Worm (Caenorhabditis elegans) whole organism, late embryonic: ENCODE measurements around the gene pdl-1.

Source experiments
- C08G9.2 ChIP-seq: sonication (generic microtip); optimal IDR thresholded peaks from 2 replicates; lab custom pipeline; 2016; ENCODE audit warnings: mild to moderate bottlenecking, missing genetic modification characterization, moderate library complexity, missing compliant biosample characterization
- C38D4.7 ChIP-seq: fragments of 200-800 bp; sonication (Bioruptor generic); optimal IDR thresholded peaks from 2 replicates; lab custom pipeline; 2018; ENCODE audit warnings: mild to moderate bottlenecking, missing genetic modification characterization, moderate library complexity, missing compliant biosample characterization
- F13H6.1 ChIP-seq: sonication (generic microtip); optimal IDR thresholded peaks from 2 replicates; lab custom pipeline; 2016; ENCODE audit warnings: missing genetic modification characterization, missing compliant biosample characterization
- K09A11.1 ChIP-seq: sonication (generic microtip); optimal IDR thresholded peaks from 2 replicates; lab custom pipeline; 2017; ENCODE audit warnings: antibody characterized with exemption, mild to moderate bottlenecking, missing genetic modification characterization, missing compliant biosample characterization; ENCODE audit not compliant: insufficient read depth
- T23F11.4 ChIP-seq: fragments of 200-800 bp; sonication (Bioruptor generic); optimal IDR thresholded peaks from 2 replicates; lab custom pipeline; 2018; ENCODE audit warnings: mild to moderate bottlenecking, missing genetic modification characterization, missing compliant biosample characterization
- Y22D7AL.16 ChIP-seq: sonication (generic microtip); optimal IDR thresholded peaks from 2 replicates; lab custom pipeline; 2016; ENCODE audit warnings: missing genetic modification characterization, missing compliant biosample characterization
- ahr-1 ChIP-seq: sonication (generic microtip); optimal IDR thresholded peaks from 2 replicates; lab custom pipeline; 2016; ENCODE audit warnings: missing genetic modification characterization, missing compliant biosample characterization
- ama-1 ChIP-seq: fragments of 150-350 bp; optimal IDR thresholded peaks from 2 replicates; lab custom pipeline; 2014
- ceh-14 ChIP-seq: sonication (generic microtip); optimal IDR thresholded peaks from 2 replicates; lab custom pipeline; 2016; ENCODE audit warnings: missing genotype, missing genetic modification characterization, missing compliant biosample characterization
- ceh-18 ChIP-seq: sonication (generic microtip); optimal IDR thresholded peaks from 2 replicates; lab custom pipeline; 2016; ENCODE audit warnings: missing genetic modification characterization, missing compliant biosample characterization
- ceh-22 ChIP-seq: sonication (generic microtip); optimal IDR thresholded peaks from 2 replicates; lab custom pipeline; 2017; ENCODE audit warnings: missing biosample characterization, missing genetic modification characterization
- ceh-24 ChIP-seq: sonication (generic microtip); optimal IDR thresholded peaks from 2 replicates; lab custom pipeline; 2016; ENCODE audit warnings: mild to moderate bottlenecking, missing genetic modification characterization, missing compliant biosample characterization
- ceh-30 ChIP-seq: fragments of 150-350 bp; optimal IDR thresholded peaks from 2 replicates; lab custom pipeline; 2014; ENCODE audit warnings: missing biosample characterization, missing genetic modification characterization
- ceh-34 ChIP-seq: sonication (generic microtip); optimal IDR thresholded peaks from 2 replicates; lab custom pipeline; 2016; ENCODE audit warnings: mild to moderate bottlenecking, missing genetic modification characterization, missing compliant biosample characterization
- ceh-45 ChIP-seq: fragments of 200-800 bp; sonication (Bioruptor generic); IDR thresholded peaks from 2 replicates; pipeline ENCODE4 v1.3.6; 2022; ENCODE audit warnings: missing genetic modification reagents, missing genetic modification characterization, missing compliant biosample characterization
- ceh-48 ChIP-seq: sonication (generic microtip); optimal IDR thresholded peaks from 2 replicates; lab custom pipeline; 2016; ENCODE audit warnings: missing genetic modification characterization, inconsistent platforms, missing compliant biosample characterization
- ceh-6 ChIP-seq: fragments of 200-800 bp; sonication (Bioruptor generic); optimal IDR thresholded peaks from 2 replicates; lab custom pipeline; 2018; ENCODE audit warnings: mild to moderate bottlenecking, missing genetic modification characterization, missing compliant biosample characterization
- dmd-4 ChIP-seq: sonication (generic microtip); optimal IDR thresholded peaks from 2 replicates; lab custom pipeline; 2016; ENCODE audit warnings: borderline replicate concordance, missing genetic modification characterization, missing compliant biosample characterization
- dve-1 ChIP-seq: sonication (generic microtip); optimal IDR thresholded peaks from 2 replicates; lab custom pipeline; 2017; ENCODE audit warnings: antibody characterized with exemption, mild to moderate bottlenecking, missing genetic modification characterization, missing compliant biosample characterization
- elt-4 ChIP-seq: sonication (generic microtip); optimal IDR thresholded peaks from 2 replicates; lab custom pipeline; 2016; ENCODE audit warnings: missing genetic modification characterization, missing compliant biosample characterization
- ets-4 ChIP-seq: sonication (generic microtip); optimal IDR thresholded peaks from 2 replicates; lab custom pipeline; 2016; ENCODE audit warnings: missing genetic modification characterization, missing compliant biosample characterization
- eyg-1 ChIP-seq: sonication (generic microtip); optimal IDR thresholded peaks from 2 replicates; lab custom pipeline; 2016; ENCODE audit warnings: missing genotype, missing genetic modification characterization, missing compliant biosample characterization
- hlh-13 ChIP-seq: fragments of 200-800 bp; sonication (Bioruptor generic); optimal IDR thresholded peaks from 2 replicates; lab custom pipeline; 2018; ENCODE audit warnings: mild to moderate bottlenecking, missing genetic modification characterization, missing compliant biosample characterization
- hlh-30 ChIP-seq: sonication (generic microtip); optimal IDR thresholded peaks from 2 replicates; lab custom pipeline; 2017; ENCODE audit warnings: antibody characterized with exemption, missing genetic modification characterization, missing compliant biosample characterization; ENCODE audit not compliant: insufficient read depth
- hlh-6 ChIP-seq: sonication (generic microtip); optimal IDR thresholded peaks from 2 replicates; lab custom pipeline; 2016; ENCODE audit warnings: missing genotype, missing genetic modification characterization, missing compliant biosample characterization
- hlh-8 ChIP-seq: sonication (generic microtip); optimal IDR thresholded peaks from 2 replicates; lab custom pipeline; 2016; ENCODE audit warnings: missing genotype, missing genetic modification characterization, missing compliant biosample characterization
- lim-6 ChIP-seq: sonication (generic microtip); optimal IDR thresholded peaks from 2 replicates; lab custom pipeline; 2016; ENCODE audit warnings: missing genetic modification characterization, missing compliant biosample characterization
- lin-11 ChIP-seq: fragments of 200-800 bp; sonication (Bioruptor generic); optimal IDR thresholded peaks from 2 replicates; lab custom pipeline; 2018; ENCODE audit warnings: mild to moderate bottlenecking, missing genetic modification characterization, missing compliant biosample characterization
- nfya-1 ChIP-seq: sonication (generic microtip); optimal IDR thresholded peaks from 2 replicates; lab custom pipeline; 2017; ENCODE audit warnings: missing genetic modification characterization, mild to moderate bottlenecking, missing compliant biosample characterization, antibody characterized with exemption, moderate library complexity
- nhr-11 ChIP-seq: fragments of 150-350 bp; optimal IDR thresholded peaks from 2 replicates; lab custom pipeline; 2014; ENCODE audit warnings: missing biosample characterization, missing genetic modification characterization
- nhr-232 ChIP-seq: sonication (generic microtip); optimal IDR thresholded peaks from 2 replicates; lab custom pipeline; 2016; ENCODE audit warnings: missing genetic modification characterization, missing compliant biosample characterization
- npax-4 ChIP-seq: sonication (generic microtip); optimal IDR thresholded peaks from 2 replicates; lab custom pipeline; 2016; ENCODE audit warnings: missing genetic modification characterization, missing compliant biosample characterization
- odd-2 ChIP-seq: sonication (generic microtip); optimal IDR thresholded peaks from 2 replicates; lab custom pipeline; 2017; ENCODE audit warnings: antibody characterized with exemption, mild to moderate bottlenecking, missing genetic modification characterization, missing compliant biosample characterization
- pat-9 ChIP-seq: fragments of 200-800 bp; sonication (Bioruptor generic); optimal IDR thresholded peaks from 2 replicates; lab custom pipeline; 2018; ENCODE audit warnings: mild to moderate bottlenecking, missing genetic modification characterization, moderate library complexity, missing compliant biosample characterization
- pax-1 ChIP-seq: fragments of 150-350 bp; optimal IDR thresholded peaks from 2 replicates; lab custom pipeline; 2014; ENCODE audit warnings: missing biosample characterization, missing genetic modification characterization
- pha-2 ChIP-seq: sonication (generic microtip); optimal IDR thresholded peaks from 2 replicates; lab custom pipeline; 2017; ENCODE audit warnings: mild to moderate bottlenecking, missing genetic modification characterization, missing compliant biosample characterization
- pha-4 ChIP-seq: fragments of 150-350 bp; optimal IDR thresholded peaks from 2 replicates; lab custom pipeline; 2018; ENCODE audit warnings: missing biosample characterization, missing genetic modification reagents, missing genetic modification characterization
- ref-2 ChIP-seq: sonication (generic microtip); optimal IDR thresholded peaks from 2 replicates; lab custom pipeline; 2016; ENCODE audit warnings: missing genetic modification characterization, missing compliant biosample characterization
- rnt-1 ChIP-seq: sonication (generic microtip); optimal IDR thresholded peaks from 2 replicates; lab custom pipeline; 2016; ENCODE audit warnings: missing genetic modification characterization, missing compliant biosample characterization
- sdc-2 ChIP-seq: sonication (generic microtip); optimal IDR thresholded peaks from 2 replicates; lab custom pipeline; 2016; ENCODE audit warnings: missing genotype, missing genetic modification characterization, missing compliant biosample characterization
- tbx-2 ChIP-seq: sonication (generic microtip); optimal IDR thresholded peaks from 2 replicates; lab custom pipeline; 2016; ENCODE audit warnings: missing genetic modification characterization, missing compliant biosample characterization
- tbx-7 ChIP-seq: sonication (generic microtip); optimal IDR thresholded peaks from 2 replicates; lab custom pipeline; 2016; ENCODE audit warnings: missing genotype, missing genetic modification characterization, missing compliant biosample characterization
- unc-42 ChIP-seq: sonication (generic microtip); optimal IDR thresholded peaks from 2 replicates; lab custom pipeline; 2016; ENCODE audit warnings: missing genotype, missing genetic modification characterization, missing compliant biosample characterization
- unc-86 ChIP-seq: sonication (generic microtip); optimal IDR thresholded peaks from 2 replicates; lab custom pipeline; 2016; ENCODE audit warnings: missing genetic modification characterization, missing compliant biosample characterization
- zip-5 ChIP-seq: sonication (generic microtip); optimal IDR thresholded peaks from 2 replicates; lab custom pipeline; 2016; ENCODE audit warnings: missing genetic modification characterization, missing compliant biosample characterization
- ztf-16 ChIP-seq: sonication (generic microtip); optimal IDR thresholded peaks from 2 replicates; lab custom pipeline; 2017; ENCODE audit warnings: missing genetic modification characterization, missing compliant biosample characterization

Gene pdl-1

ce11 chrII:7151969-7152631 lies 31.5 kb upstream of the pdl-1 start, which contains the start of gene fust-1 (continued):
- peak; percentile 57 for TF ChIP-seq C08G9.2 (tag; lab: Kevin White, UChicago)
- peak; percentile 20 for TF ChIP-seq nhr-232 (tag; lab: Kevin White, UChicago)
- peak; percentile 75 for TF ChIP-seq unc-42 (tag; lab: Kevin White, UChicago)
- peak; percentile 58 for TF ChIP-seq hlh-8 (tag; lab: Kevin White, UChicago)
- peak; percentile 9 for TF ChIP-seq hlh-6 (tag; lab: Kevin White, UChicago)
- TF ChIP-seq ceh-14 (tag; lab: Kevin White, UChicago): peak; percentile 73
- peak; percentile 20 for TF ChIP-seq C38D4.7 (GFP tag; lab: Kevin White, UChicago)
- no peak for TF ChIP-seq ahr-1 (tag; lab: Kevin White, UChicago)
- peak; percentile 64 for TF ChIP-seq pax-1 (tag; lab: Kevin White, UChicago)
- no peak for TF ChIP-seq hlh-13 (GFP tag; lab: Kevin White, UChicago)
- TF ChIP-seq ceh-18 (tag; lab: Kevin White, UChicago): peak; percentile 78
- TF ChIP-seq nfya-1 (tag; lab: Kevin White, UChicago): peak; percentile 86
- TF ChIP-seq hlh-30: peak; percentile 58
- peak; percentile 10 for TF ChIP-seq npax-4
- TF ChIP-seq pha-4 (tag; lab: Kevin White, UChicago): no peak
- peak; percentile 51 for TF ChIP-seq K09A11.1 (tag; lab: Kevin White, UChicago)
- peak; percentile 70 for TF ChIP-seq unc-86 (tag; lab: Kevin White, UChicago)
- peak; percentile 6 for TF ChIP-seq F13H6.1
- TF ChIP-seq eyg-1 (tag; lab: Kevin White, UChicago): no peak
- TF ChIP-seq zip-5: peak; percentile 23
- peak; percentile 67 for TF ChIP-seq pat-9 (tag; lab: Kevin White, UChicago)
- TF ChIP-seq T23F11.4 (GFP tag; lab: Kevin White, UChicago): peak; percentile 55
- TF ChIP-seq ceh-24: no peak
- TF ChIP-seq ceh-45 (GFP tag; lab: Robert Waterston, UW): 0 out of 2 replicates have a peak, but pooled peaks have one; percentile 40
- peak; percentile 22 for TF ChIP-seq tbx-7 (tag; lab: Kevin White, UChicago)
- TF ChIP-seq tbx-2 (tag; lab: Kevin White, UChicago): peak; percentile 78
- TF ChIP-seq nhr-11: no peak
- peak; percentile 47 for TF ChIP-seq Y22D7AL.16 (tag; lab: Kevin White, UChicago)
- peak; percentile 49 for TF ChIP-seq ztf-16 (tag; lab: Kevin White, UChicago)
- TF ChIP-seq ama-1 (lab: Kevin White, UChicago): no peak
- TF ChIP-seq dve-1 (tag; lab: Kevin White, UChicago): peak; percentile 80
- peak; percentile 30 for TF ChIP-seq lin-11
- no peak for TF ChIP-seq lim-6
- no peak for TF ChIP-seq pha-2 (tag; lab: Kevin White, UChicago)
- TF ChIP-seq odd-2 (tag; lab: Kevin White, UChicago): no peak

ce11 chrII:7153095-7153494 lies 30.5 kb upstream of the pdl-1 start:
- TF ChIP-seq ceh-6 (GFP tag; lab: Kevin White, UChicago): peak; percentile 17

- TF ChIP-seq ceh-30 (no peak), unc-86 (tag; lab: Kevin White, UChicago) (no peak), rnt-1 (no peak), pax-1 (tag; lab: Kevin White, UChicago) (no peak), unc-42 (tag; lab: Kevin White, UChicago) (no peak), dmd-4 (tag; lab: Kevin White, UChicago) (no peak), elt-4 (no peak), ahr-1 (tag; lab: Kevin White, UChicago) (no peak), ceh-34 (tag; lab: Kevin White, UChicago) (no peak), ref-2 (tag; lab: Kevin White, UChicago) (no peak), sdc-2 (no peak), eyg-1 (tag; lab: Kevin White, UChicago) (no peak), ceh-48 (tag; lab: Kevin White, UChicago) (no peak), ets-4 (tag; lab: Kevin White, UChicago) (no peak), zip-5 (no peak), ceh-22 (no peak), lin-11 (no peak), ceh-18 (tag; lab: Kevin White, UChicago) (no peak)
Measured at ce11 chrII:7154711-7155110, 28.9 kb upstream of the pdl-1 start.
